Worm (Caenorhabditis elegans) whole organism, early embryonic: ENCODE results near the gene F20D1.3.

Experiments
- B0310.2 ChIP-seq: sonication (generic microtip); optimal IDR thresholded peaks from 2 replicates; lab custom pipeline; 2016; ENCODE audit warnings: mild to moderate bottlenecking, missing genetic modification characterization, missing compliant biosample characterization
- F13C5.2 ChIP-seq: sonication (generic microtip); optimal IDR thresholded peaks from 2 replicates; lab custom pipeline; 2017; ENCODE audit warnings: mild to moderate bottlenecking, missing genetic modification characterization, inconsistent platforms, missing compliant biosample characterization
- aly-1 ChIP-seq: sonication (generic microtip); optimal IDR thresholded peaks from 2 replicates; lab custom pipeline; 2016; ENCODE audit warnings: missing genetic modification characterization, missing compliant biosample characterization
- ama-1 ChIP-seq: fragments of 150-350 bp; optimal IDR thresholded peaks from 2 replicates; lab custom pipeline; 2014
- ceh-13 ChIP-seq: fragments of 200-800 bp; sonication (Bioruptor generic); optimal IDR thresholded peaks from 2 replicates; lab custom pipeline; 2018; ENCODE audit warnings: mild to moderate bottlenecking, missing genetic modification characterization, missing compliant biosample characterization
- ceh-36 ChIP-seq: sonication (generic microtip); optimal IDR thresholded peaks from 2 replicates; lab custom pipeline; 2016; ENCODE audit warnings: missing genetic modification characterization, inconsistent platforms, missing compliant biosample characterization
- ets-7 ChIP-seq: sonication (generic microtip); optimal IDR thresholded peaks from 2 replicates; lab custom pipeline; 2016; ENCODE audit warnings: missing genotype, missing genetic modification characterization, missing compliant biosample characterization
- flt-1 ChIP-seq: fragments of 200-800 bp; sonication (Bioruptor generic); IDR thresholded peaks from 2 replicates; pipeline ENCODE4 v1.3.6; 2022; ENCODE audit warnings: missing genetic modification characterization, missing compliant biosample characterization
- hmbx-1 ChIP-seq: sonication (generic microtip); optimal IDR thresholded peaks from 2 replicates; lab custom pipeline; 2016; ENCODE audit warnings: mild to moderate bottlenecking, missing genetic modification characterization, missing compliant biosample characterization
- hmg-4 ChIP-seq: fragments of 200-800 bp; sonication (Bioruptor generic); optimal IDR thresholded peaks from 2 replicates; lab custom pipeline; 2018; ENCODE audit warnings: mild to moderate bottlenecking, missing genetic modification characterization, missing compliant biosample characterization
- hnd-1 ChIP-seq: sonication (generic microtip); optimal IDR thresholded peaks from 2 replicates; lab custom pipeline; 2016; ENCODE audit warnings: missing genetic modification characterization, missing compliant biosample characterization
- pes-1 ChIP-seq: fragments of 200-800 bp; sonication (Bioruptor generic); IDR thresholded peaks from 2 replicates; pipeline ENCODE4 v1.3.6; 2022; ENCODE audit warnings: missing genetic modification reagents, missing genetic modification characterization, missing compliant biosample characterization
- scrt-1 ChIP-seq: fragments of 200-800 bp; sonication (Bioruptor generic); IDR thresholded peaks from 2 replicates; pipeline ENCODE4 v1.3.6; 2022; ENCODE audit warnings: missing genetic modification characterization, missing compliant biosample characterization
- sea-1 ChIP-seq: fragments of 200-800 bp; sonication (Bioruptor generic); conservative IDR thresholded peaks from 2 replicates; pipeline ENCODE4 v1.3.6; 2022; ENCODE audit warnings: missing genetic modification characterization, missing compliant biosample characterization
- tbx-11 ChIP-seq: fragments of 200-800 bp; sonication (Bioruptor generic); IDR thresholded peaks from 2 replicates; pipeline ENCODE4 v1.3.6; 2022; ENCODE audit warnings: missing genetic modification characterization, missing compliant biosample characterization
- tbx-37 ChIP-seq: fragments of 200-800 bp; sonication (Bioruptor generic); conservative IDR thresholded peaks from 2 replicates; pipeline ENCODE4 v1.3.6; 2022; ENCODE audit warnings: missing genetic modification reagents, missing genetic modification characterization, missing compliant biosample characterization
- tra-4 ChIP-seq: sonication (generic microtip); optimal IDR thresholded peaks from 2 replicates; lab custom pipeline; 2017; ENCODE audit warnings: missing genetic modification characterization, missing compliant biosample characterization

The F20D1.3 gene

ce11 chrX:15003891-15004550 is 28.1 kb downstream of the F20D1.3 start, which contains the start of gene slc-25A18.1:
slc-25A18.1 (minus strand) TSS chrX:15003941.
- TF ChIP-seq hmbx-1 (tag; lab: Kevin White, UChicago), result no peak
- no peak for TF ChIP-seq B0310.2
- no peak for TF ChIP-seq tra-4
- no peak for TF ChIP-seq hmg-4 (GFP tag; lab: Kevin White, UChicago)
- no peak for TF ChIP-seq pes-1 (GFP tag; lab: Robert Waterston, UW)
- TF ChIP-seq tbx-37 (GFP tag; lab: Robert Waterston, UW), result no peak
- no peak for TF ChIP-seq ceh-13 (GFP tag; lab: Kevin White, UChicago)
- TF ChIP-seq ceh-36 (tag; lab: Kevin White, UChicago), result no peak
- TF ChIP-seq hnd-1 (tag; lab: Kevin White, UChicago), result no peak
- TF ChIP-seq ets-7 (tag; lab: Kevin White, UChicago), result no peak
- TF ChIP-seq aly-1, result no peak
- TF ChIP-seq sea-1 (GFP tag; lab: Robert Waterston, UW), result no peak
- no peak for TF ChIP-seq F13C5.2 (tag; lab: Kevin White, UChicago)

- TF ChIP-seq tra-4 (no peak), hnd-1 (tag; lab: Kevin White, UChicago) (no peak), ceh-36 (tag; lab: Kevin White, UChicago) (no peak), B0310.2 (no peak), aly-1 (no peak), ama-1 (no peak), tbx-11 (GFP tag; lab: Robert Waterston, UW) (no peak), sea-1 (GFP tag; lab: Robert Waterston, UW) (no peak), flt-1 (no peak)
Measured at ce11 chrX:15006847-15007358, 31.0 kb downstream of the F20D1.3 start, which contains the start of gene ergi-2. ergi-2 (minus strand) TSS chrX:15007308.

- no peak for TF ChIP-seq sea-1 (GFP tag; lab: Robert Waterston, UW)
- TF ChIP-seq hmg-4 (GFP tag; lab: Kevin White, UChicago), result no peak
- no peak for TF ChIP-seq scrt-1 (GFP tag; lab: Robert Waterston, UW)
- TF ChIP-seq ceh-13 (GFP tag; lab: Kevin White, UChicago), result no peak
- TF ChIP-seq tbx-37 (GFP tag; lab: Robert Waterston, UW), result no peak
- no peak for TF ChIP-seq tbx-11 (GFP tag; lab: Robert Waterston, UW)
- no peak for TF ChIP-seq F13C5.2 (tag; lab: Kevin White, UChicago)
- TF ChIP-seq aly-1, result no peak
- TF ChIP-seq tra-4, result no peak
- TF ChIP-seq ets-7 (tag; lab: Kevin White, UChicago), result no peak
- TF ChIP-seq B0310.2, result no peak
- TF ChIP-seq ama-1, result no peak
- no peak for TF ChIP-seq pes-1 (GFP tag; lab: Robert Waterston, UW)
- TF ChIP-seq flt-1, result no peak
- TF ChIP-seq hnd-1 (tag; lab: Kevin White, UChicago), result no peak
- TF ChIP-seq hmbx-1 (tag; lab: Kevin White, UChicago), result no peak
- TF ChIP-seq ceh-36 (tag; lab: Kevin White, UChicago), result no peak
Measured at ce11 chrX:15008697-15009096, 32.8 kb downstream of the F20D1.3 start.

- TF ChIP-seq hnd-1 (tag; lab: Kevin White, UChicago) (no peak), tra-4 (no peak), B0310.2 (no peak), tbx-37 (GFP tag; lab: Robert Waterston, UW) (no peak), hmbx-1 (tag; lab: Kevin White, UChicago) (no peak), F13C5.2 (tag; lab: Kevin White, UChicago) (no peak), hmg-4 (GFP tag; lab: Kevin White, UChicago) (no peak), pes-1 (GFP tag; lab: Robert Waterston, UW) (no peak), aly-1 (no peak), flt-1 (no peak), sea-1 (GFP tag; lab: Robert Waterston, UW) (no peak), ets-7 (tag; lab: Kevin White, UChicago) (no peak), ceh-36 (tag; lab: Kevin White, UChicago) (no peak)
Measured at ce11 chrX:15010941-15011340, 35.0 kb downstream of the F20D1.3 start.

- no peak for TF ChIP-seq pes-1 (GFP tag; lab: Robert Waterston, UW)
- no peak for TF ChIP-seq scrt-1 (GFP tag; lab: Robert Waterston, UW)
- no peak for TF ChIP-seq tbx-37 (GFP tag; lab: Robert Waterston, UW)
- TF ChIP-seq tra-4, result no peak
- TF ChIP-seq hnd-1 (tag; lab: Kevin White, UChicago), result no peak
- TF ChIP-seq F13C5.2 (tag; lab: Kevin White, UChicago), result no peak
- no peak for TF ChIP-seq ets-7 (tag; lab: Kevin White, UChicago)
- TF ChIP-seq tbx-11 (GFP tag; lab: Robert Waterston, UW), result no peak
- TF ChIP-seq hmbx-1 (tag; lab: Kevin White, UChicago), result no peak
- TF ChIP-seq ama-1, result no peak
- TF ChIP-seq ceh-36 (tag; lab: Kevin White, UChicago), result no peak
- no peak for TF ChIP-seq sea-1 (GFP tag; lab: Robert Waterston, UW)
- TF ChIP-seq flt-1, result no peak
Measured at ce11 chrX:15011526-15012274, 35.8 kb downstream of the F20D1.3 start.

ce11 chrX:15013941-15014453 is 38.1 kb downstream of the F20D1.3 start:
- TF ChIP-seq ama-1 (no peak), hmg-4 (GFP tag; lab: Kevin White, UChicago) (no peak), ets-7 (tag; lab: Kevin White, UChicago) (no peak), tra-4 (no peak)
